Fruit fly (Drosophila melanogaster) whole organism, embryonic: ENCODE measurements around the gene SMSr.

Source experiments
- Abd-B ChIP-seq: fragments of 200-800 bp; sonication (Bioruptor generic); optimal IDR thresholded peaks from 2 replicates; lab custom pipeline; 2018; ENCODE audit warnings: missing biosample characterization, mild to moderate bottlenecking, missing genetic modification characterization, moderate library complexity
- Adf1 ChIP-seq: fragments of 200-800 bp; sonication (Bioruptor generic); IDR thresholded peaks from 2 replicates; pipeline ENCODE4 v1.3.6; 2022; ENCODE audit warnings: missing biosample characterization, missing genetic modification characterization
- Atf-2 ChIP-seq: fragments of 200-800 bp; sonication (Bioruptor generic); optimal IDR thresholded peaks from 2 replicates; lab custom pipeline; 2016; ENCODE audit warnings: missing biosample characterization, missing genetic modification characterization
- CG11247 ChIP-seq: fragments of 200-800 bp; sonication (Bioruptor generic); IDR thresholded peaks from 2 replicates; pipeline ENCODE4 v1.3.6; 2022; ENCODE audit warnings: missing biosample characterization, missing genetic modification characterization
- CG13624 ChIP-seq: fragments of 200-800 bp; sonication (Bioruptor generic); optimal IDR thresholded peaks from 2 replicates; lab custom pipeline; 2016; ENCODE audit warnings: missing biosample characterization, missing genetic modification characterization
- CG13894 ChIP-seq: fragments of 200-800 bp; sonication (Bioruptor generic); optimal IDR thresholded peaks from 3 replicates; lab custom pipeline; 2018; ENCODE audit warnings: missing biosample characterization, mild to moderate bottlenecking, missing genetic modification characterization, moderate library complexity
- CG14710 ChIP-seq: fragments of 200-800 bp; sonication (Bioruptor generic); optimal IDR thresholded peaks from 3 replicates; lab custom pipeline; 2019; ENCODE audit warnings: missing biosample characterization, mild to moderate bottlenecking, missing genetic modification characterization, moderate library complexity
- CG14965 ChIP-seq: fragments of 200-800 bp; sonication (Bioruptor generic); optimal IDR thresholded peaks from 2 replicates; lab custom pipeline; 2016; ENCODE audit warnings: missing biosample characterization, missing genetic modification characterization, borderline replicate concordance
- CG15269 ChIP-seq: fragments of 200-800 bp; sonication (Bioruptor generic); optimal IDR thresholded peaks from 2 replicates; lab custom pipeline; 2018; ENCODE audit warnings: missing biosample characterization, mild to moderate bottlenecking, missing genetic modification characterization, moderate library complexity
- CG17385 ChIP-seq: fragments of 200-800 bp; sonication (Bioruptor generic); optimal IDR thresholded peaks from 3 replicates; lab custom pipeline; 2018; ENCODE audit warnings: missing biosample characterization, mild to moderate bottlenecking, missing genetic modification characterization
- CG31224 ChIP-seq: fragments of 200-800 bp; sonication (Bioruptor generic); IDR thresholded peaks from 2 replicates; pipeline ENCODE4 v1.3.6; 2022; ENCODE audit warnings: missing biosample characterization, missing genetic modification characterization
- CG34422 ChIP-seq: fragments of 200-800 bp; sonication (Bioruptor generic); IDR thresholded peaks from 3 replicates; pipeline ENCODE4 v1.3.6; 2022; ENCODE audit warnings: missing biosample characterization, missing genetic modification characterization
- CG6254 ChIP-seq: fragments of 200-800 bp; sonication (Bioruptor generic); optimal IDR thresholded peaks from 3 replicates; lab custom pipeline; 2017; ENCODE audit warnings: mild to moderate bottlenecking, missing biosample characterization, missing genetic modification reagents, missing genetic modification characterization
- CG8089 ChIP-seq: fragments of 200-800 bp; sonication (Bioruptor generic); optimal IDR thresholded peaks from 3 replicates; lab custom pipeline; 2016; ENCODE audit warnings: missing biosample characterization, missing genetic modification characterization
- CG9727 ChIP-seq: fragments of 200-800 bp; sonication (Bioruptor generic); optimal IDR thresholded peaks from 3 replicates; lab custom pipeline; 2017; ENCODE audit warnings: missing biosample characterization, mild to moderate bottlenecking, missing genetic modification characterization
- CG9876 ChIP-seq: fragments of 200-800 bp; sonication (Bioruptor generic); optimal IDR thresholded peaks from 2 replicates; lab custom pipeline; 2016; ENCODE audit warnings: missing biosample characterization, missing genetic modification characterization
- CrebB ChIP-seq: fragments of 200-800 bp; sonication (Bioruptor generic); optimal IDR thresholded peaks from 3 replicates; lab custom pipeline; 2018; ENCODE audit warnings: missing biosample characterization, mild to moderate bottlenecking, missing genetic modification characterization
- H15 ChIP-seq: fragments of 200-800 bp; sonication (Bioruptor generic); IDR thresholded peaks from 3 replicates; pipeline ENCODE4 v1.3.6; 2022; ENCODE audit warnings: missing biosample characterization, missing genetic modification characterization
- MESR4 ChIP-seq: fragments of 200-800 bp; sonication (Bioruptor generic); optimal IDR thresholded peaks from 2 replicates; lab custom pipeline; 2018; ENCODE audit warnings: missing biosample characterization, mild to moderate bottlenecking, missing genetic modification characterization, moderate library complexity
- Max ChIP-seq: fragments of 200-800 bp; sonication (Bioruptor generic); optimal IDR thresholded peaks from 2 replicates; lab custom pipeline; 2016; ENCODE audit warnings: missing biosample characterization, mild to moderate bottlenecking, missing genetic modification characterization
- NFAT ChIP-seq: fragments of 200-800 bp; sonication (Bioruptor generic); IDR thresholded peaks from 2 replicates; pipeline ENCODE4 v1.3.6; 2022; ENCODE audit warnings: missing biosample characterization, missing genetic modification characterization
- NfI ChIP-seq: fragments of 200-800 bp; sonication (Bioruptor generic); optimal IDR thresholded peaks from 3 replicates; lab custom pipeline; 2018; ENCODE audit warnings: missing biosample characterization, mild to moderate bottlenecking, missing genetic modification characterization, moderate library complexity
- Pdp1 ChIP-seq, 2 experiments: fragments of 200-800 bp; sonication (Bioruptor generic); optimal IDR thresholded peaks; 3 replicates each; lab custom pipeline; 2016; ENCODE audit warnings: missing biosample characterization in 2 of 2, missing genetic modification characterization in 2 of 2, mild to moderate bottlenecking in 1 of 2, moderate library complexity in 1 of 2
- Ptx1 ChIP-seq: fragments of 200-800 bp; sonication (Bioruptor generic); IDR thresholded peaks from 2 replicates; pipeline ENCODE4 v1.3.6; 2022; ENCODE audit warnings: missing biosample characterization, missing genetic modification characterization
- Scr ChIP-seq: fragments of 200-800 bp; sonication (Bioruptor generic); IDR thresholded peaks from 2 replicates; pipeline ENCODE4 v1.3.6; 2022; ENCODE audit warnings: missing biosample characterization, missing genetic modification characterization; ENCODE audit not compliant: partially characterized antibody
- Six4 ChIP-seq: fragments of 200-800 bp; sonication (Bioruptor generic); optimal IDR thresholded peaks from 2 replicates; lab custom pipeline; 2016; ENCODE audit warnings: missing biosample characterization, missing genetic modification characterization
- amos ChIP-seq: fragments of 200-800 bp; sonication (Bioruptor generic); IDR thresholded peaks from 2 replicates; pipeline ENCODE4 v1.3.6; 2022; ENCODE audit warnings: missing biosample characterization, missing genetic modification characterization; ENCODE audit not compliant: partially characterized antibody
- ash1 ChIP-seq: fragments of 200-800 bp; sonication (Bioruptor generic); optimal IDR thresholded peaks from 2 replicates; lab custom pipeline; 2018; ENCODE audit warnings: missing biosample characterization, mild to moderate bottlenecking, missing genetic modification characterization
- cwo ChIP-seq: fragments of 200-800 bp; sonication (Bioruptor generic); optimal IDR thresholded peaks from 3 replicates; lab custom pipeline; 2017; ENCODE audit warnings: missing biosample characterization, missing genetic modification characterization, mild to moderate bottlenecking, moderate library complexity, missing genetic modification reagents
- dimm ChIP-seq: fragments of 200-800 bp; sonication (Bioruptor generic); IDR thresholded peaks from 2 replicates; pipeline ENCODE4 v1.3.6; 2022; ENCODE audit warnings: missing biosample characterization, missing genetic modification characterization
- dmrt11E ChIP-seq: fragments of 200-800 bp; sonication (Bioruptor generic); optimal IDR thresholded peaks from 3 replicates; lab custom pipeline; 2018; ENCODE audit warnings: missing biosample characterization, mild to moderate bottlenecking, missing genetic modification characterization, moderate library complexity
- dysf ChIP-seq: fragments of 200-800 bp; sonication (Bioruptor generic); IDR thresholded peaks from 3 replicates; pipeline ENCODE4 v1.3.6; 2022; ENCODE audit warnings: missing biosample characterization, missing genetic modification characterization
- gsb-n ChIP-seq: fragments of 200-800 bp; sonication (Bioruptor generic); optimal IDR thresholded peaks from 3 replicates; lab custom pipeline; 2018; ENCODE audit warnings: missing biosample characterization, mild to moderate bottlenecking, missing genetic modification characterization
- jumu ChIP-seq: fragments of 200-800 bp; sonication (Bioruptor generic); optimal IDR thresholded peaks from 3 replicates; lab custom pipeline; 2016; ENCODE audit warnings: missing biosample characterization, missing genetic modification characterization
- ken ChIP-seq: fragments of 200-800 bp; sonication (Bioruptor generic); IDR thresholded peaks from 3 replicates; pipeline ENCODE4 v1.3.6; 2022; ENCODE audit warnings: missing biosample characterization, missing genetic modification characterization
- kni ChIP-seq: fragments of 200-800 bp; sonication (Bioruptor generic); optimal IDR thresholded peaks from 3 replicates; lab custom pipeline; 2017; ENCODE audit warnings: mild to moderate bottlenecking, missing biosample characterization, missing genetic modification reagents, missing genetic modification characterization
- mirr ChIP-seq: fragments of 200-800 bp; sonication (Bioruptor generic); optimal IDR thresholded peaks from 3 replicates; lab custom pipeline; 2018; ENCODE audit warnings: missing biosample characterization, mild to moderate bottlenecking, missing genetic modification characterization
- nom ChIP-seq: fragments of 200-800 bp; sonication (Bioruptor generic); optimal IDR thresholded peaks from 2 replicates; lab custom pipeline; 2017; ENCODE audit warnings: missing biosample characterization, missing genetic modification characterization, mild to moderate bottlenecking, moderate library complexity, missing genetic modification reagents
- odd ChIP-seq: fragments of 200-800 bp; sonication (Bioruptor generic); optimal IDR thresholded peaks from 2 replicates; lab custom pipeline; 2017; ENCODE audit warnings: missing biosample characterization, mild to moderate bottlenecking, missing genetic modification characterization
- onecut ChIP-seq: fragments of 200-800 bp; sonication (Bioruptor generic); IDR thresholded peaks from 2 replicates; pipeline ENCODE4 v1.3.6; 2022; ENCODE audit warnings: missing biosample characterization, missing genetic modification characterization
- pfk ChIP-seq: fragments of 200-800 bp; sonication (Bioruptor generic); optimal IDR thresholded peaks from 2 replicates; lab custom pipeline; 2018; ENCODE audit warnings: missing biosample characterization, mild to moderate bottlenecking, missing genetic modification characterization, moderate library complexity
- ranshi ChIP-seq: fragments of 200-800 bp; sonication (Bioruptor generic); IDR thresholded peaks from 2 replicates; pipeline ENCODE4 v1.3.6; 2022; ENCODE audit warnings: missing biosample characterization, missing genetic modification characterization
- schlank ChIP-seq: fragments of 200-800 bp; sonication (Bioruptor generic); optimal IDR thresholded peaks from 2 replicates; lab custom pipeline; 2018; ENCODE audit warnings: missing biosample characterization, mild to moderate bottlenecking, missing genetic modification characterization
- scrt ChIP-seq: fragments of 200-800 bp; sonication (Bioruptor generic); optimal IDR thresholded peaks from 2 replicates; lab custom pipeline; 2018; ENCODE audit warnings: missing biosample characterization, mild to moderate bottlenecking, missing genetic modification characterization, moderate library complexity
- sob ChIP-seq: fragments of 200-800 bp; sonication (Bioruptor generic); IDR thresholded peaks from 2 replicates; pipeline ENCODE4 v1.3.6; 2022; ENCODE audit warnings: missing biosample characterization, missing genetic modification characterization
- sug ChIP-seq: fragments of 200-800 bp; optimal IDR thresholded peaks from 2 replicates; lab custom pipeline; 2019; ENCODE audit warnings: missing biosample characterization, mild to moderate bottlenecking, missing genetic modification characterization, moderate library complexity
- tup ChIP-seq: fragments of 200-800 bp; sonication (Bioruptor generic); optimal IDR thresholded peaks from 2 replicates; lab custom pipeline; 2016; ENCODE audit warnings: missing biosample characterization, mild to moderate bottlenecking, missing genetic modification characterization, moderate library complexity
- yki ChIP-seq: fragments of >200 bp; optimal IDR thresholded peaks from 3 replicates; lab custom pipeline; 2018
- zen2 ChIP-seq: fragments of 200-800 bp; sonication (Bioruptor generic); IDR thresholded peaks from 3 replicates; pipeline ENCODE4 v1.3.6; 2022; ENCODE audit warnings: missing biosample characterization, missing genetic modification characterization; ENCODE audit not compliant: partially characterized antibody

SMSr gene

DNA sequence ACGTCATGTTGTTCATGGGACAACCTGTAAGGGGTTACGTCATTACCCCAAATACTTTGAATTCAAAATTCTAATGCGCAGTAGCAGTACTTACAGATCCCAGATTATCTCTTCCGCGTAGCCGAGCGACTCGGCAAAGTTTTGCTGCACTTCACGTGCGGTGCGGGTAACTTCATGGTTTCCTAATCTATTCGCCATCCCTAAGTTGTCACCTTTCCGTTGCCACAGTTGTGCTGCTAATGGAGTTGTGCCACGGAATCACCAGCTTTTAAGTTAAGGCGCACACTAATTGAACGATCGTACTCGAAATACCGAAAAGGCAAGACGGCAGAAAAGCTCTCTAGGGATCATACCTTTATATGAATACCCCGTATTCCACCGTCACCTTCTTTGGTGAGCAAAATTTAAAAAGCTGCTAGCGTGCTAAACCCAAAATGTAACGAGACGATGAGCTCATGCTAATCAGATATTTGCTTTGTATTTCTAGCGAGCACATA lies 21.4 kb downstream of the SMSr start, which contains the start of gene pst (continued):
- peak; percentile 44 for TF ChIP-seq cwo (GFP tag; lab: Kevin White, UChicago)
- peak; percentile 23 for TF ChIP-seq kni (GFP tag; lab: Kevin White, UChicago)
- TF ChIP-seq H15 (GFP tag; lab: Robert Waterston, UW) = 0 out of 3 replicates have a peak, but pooled peaks have one; percentile 44
- no peak for TF ChIP-seq dimm (GFP tag; lab: Robert Waterston, UW)
- TF ChIP-seq pfk (GFP tag; lab: Kevin White, UChicago) = no peak
- TF ChIP-seq gsb-n = no peak
- TF ChIP-seq dysf = 0 out of 3 replicates have a peak, but pooled peaks have one; percentile 26
- peak; percentile 32 for TF ChIP-seq odd (GFP tag; lab: Kevin White, UChicago)
- TF ChIP-seq ranshi (GFP tag; lab: Robert Waterston, UW) = peak; percentile 11; the same call in 1 of the 2 replicates
- no peak for TF ChIP-seq CG34422
- TF ChIP-seq sug (tag; lab: Kevin White, UChicago) = peak; percentile 34
- TF ChIP-seq CG11247 (GFP tag; lab: Robert Waterston, UW) = peak; percentile 29; the same call in 1 of the 2 replicates
- TF ChIP-seq Pdp1 (GFP tag; optimal IDR thresholded peaks at IDR 0.05; lab: Kevin White, UChicago) = no peak
- no peak for TF ChIP-seq NfI (GFP tag; lab: Kevin White, UChicago)
- TF ChIP-seq zen2 (GFP tag; lab: Robert Waterston, UW) = 0 out of 3 replicates have a peak, but pooled peaks have one; percentile 15
- peak; percentile 14 for TF ChIP-seq ash1 (GFP tag; lab: Kevin White, UChicago)
- peak; percentile 33 for TF ChIP-seq MESR4
- TF ChIP-seq CG13624 (GFP tag; lab: Kevin White, UChicago) = peak; percentile 63
- TF ChIP-seq NFAT (GFP tag; lab: Robert Waterston, UW) = peak; percentile 44; the same call in 1 of the 2 replicates
- peak; percentile 45 for TF ChIP-seq CG13894 (tag; lab: Kevin White, UChicago)
- TF ChIP-seq Atf-2 = peak; percentile 14
- no peak for TF ChIP-seq Six4 (GFP tag; lab: Kevin White, UChicago)
- no peak for TF ChIP-seq yki
- TF ChIP-seq CrebB (tag; lab: Kevin White, UChicago) = peak; percentile 66
- TF ChIP-seq CG17385 (GFP tag; lab: Kevin White, UChicago) = peak; percentile 50
- TF ChIP-seq amos (GFP tag; lab: Robert Waterston, UW) = peak; percentile 40; the same call in 1 of the 2 replicates
- TF ChIP-seq CG9876 = no peak
- TF ChIP-seq CG8089 (GFP tag; lab: Kevin White, UChicago) = no peak
- TF ChIP-seq CG31224 (GFP tag; lab: Robert Waterston, UW) = no peak
- TF ChIP-seq jumu (GFP tag; lab: Kevin White, UChicago) = no peak
- peak; percentile 40; the same call in 1 of the 2 replicates for TF ChIP-seq sob (GFP tag; lab: Robert Waterston, UW)
- no peak for TF ChIP-seq tup (GFP tag; lab: Kevin White, UChicago)
- TF ChIP-seq scrt = no peak
- no peak for TF ChIP-seq CG6254 (GFP tag; lab: Kevin White, UChicago)
- no peak for TF ChIP-seq dmrt11E (tag; lab: Kevin White, UChicago)
- TF ChIP-seq Abd-B = no peak
- TF ChIP-seq Scr (GFP tag; lab: Robert Waterston, UW) = no peak
- TF ChIP-seq nom (GFP tag; lab: Kevin White, UChicago) = peak; percentile 43
- TF ChIP-seq Ptx1 = no peak
- peak; percentile 9; the same call in 1 of the 2 replicates for TF ChIP-seq onecut (GFP tag; lab: Robert Waterston, UW)
- no peak for TF ChIP-seq ken (GFP tag; lab: Robert Waterston, UW)
- TF ChIP-seq Adf1 (GFP tag; lab: Robert Waterston, UW) = peak; percentile 24; the same call in 1 of the 2 replicates
- no peak for TF ChIP-seq CG14965
- TF ChIP-seq CG15269 (tag; lab: Kevin White, UChicago) = peak; percentile 68
- TF ChIP-seq CG9727 (GFP tag; lab: Kevin White, UChicago) = peak; percentile 29
- no peak for TF ChIP-seq Max (GFP tag; lab: Kevin White, UChicago)
- TF ChIP-seq schlank (tag; lab: Kevin White, UChicago) = no peak
- TF ChIP-seq CG14710 = no peak
- peak; percentile 44 for TF ChIP-seq mirr
